Worm (Caenorhabditis elegans) whole organism, L3 larva: ENCODE results near the gene ooc-5.

ENCODE experiments used
- ZK546.5 ChIP-seq: sonication (generic microtip); optimal IDR thresholded peaks from 2 replicates; lab custom pipeline; 2017; ENCODE audit warnings: missing biosample characterization, missing genetic modification characterization
- aly-2 ChIP-seq: fragments of 150-350 bp; optimal IDR thresholded peaks from 2 replicates; lab custom pipeline; 2014; ENCODE audit warnings: missing biosample characterization, missing genetic modification characterization
- ceh-16 ChIP-seq: sonication (generic microtip); optimal IDR thresholded peaks from 2 replicates; lab custom pipeline; 2017; ENCODE audit warnings: missing biosample characterization, missing genetic modification characterization
- ceh-82 ChIP-seq: fragments of 150-350 bp; optimal IDR thresholded peaks from 2 replicates; lab custom pipeline; 2014; ENCODE audit warnings: missing biosample characterization, missing genetic modification characterization
- ceh-9 ChIP-seq: sonication (generic microtip); optimal IDR thresholded peaks from 2 replicates; lab custom pipeline; 2018; ENCODE audit warnings: missing biosample characterization, missing genetic modification characterization
- daf-12 ChIP-seq: fragments of 150-350 bp; optimal IDR thresholded peaks from 2 replicates; lab custom pipeline; 2014; ENCODE audit warnings: missing biosample characterization, missing genetic modification reagents, missing genetic modification characterization
- egl-27 ChIP-seq: sonication (generic microtip); optimal IDR thresholded peaks from 4 replicates; lab custom pipeline; 2017; ENCODE audit warnings: missing biosample characterization, missing genetic modification reagents, missing genetic modification characterization
- elt-1 ChIP-seq: fragments of 150-350 bp; optimal IDR thresholded peaks from 2 replicates; lab custom pipeline; 2014; ENCODE audit warnings: missing biosample characterization, missing genetic modification characterization
- elt-2 ChIP-seq: sonication (generic microtip); optimal IDR thresholded peaks from 2 replicates; lab custom pipeline; 2016; ENCODE audit warnings: missing genetic modification reagents, mild to moderate bottlenecking, missing genetic modification characterization, missing compliant biosample characterization
- eor-1 ChIP-seq, 2 experiments: fragments of 150-350 bp; optimal IDR thresholded peaks; 2 replicates each; lab custom pipeline; 2014 to 2018; ENCODE audit warnings: missing biosample characterization in 2 of 2, missing genetic modification characterization in 2 of 2
- fkh-10 ChIP-seq: sonication (generic microtip); optimal IDR thresholded peaks from 2 replicates; lab custom pipeline; 2017; ENCODE audit warnings: missing biosample characterization, missing genetic modification reagents, missing genetic modification characterization
- fkh-2 ChIP-seq: fragments of 150-350 bp; optimal IDR thresholded peaks from 2 replicates; lab custom pipeline; 2014; ENCODE audit warnings: missing biosample characterization, missing genetic modification reagents, missing genetic modification characterization
- fos-1 ChIP-seq: fragments of 150-350 bp; optimal IDR thresholded peaks from 2 replicates; lab custom pipeline; 2014; ENCODE audit warnings: missing biosample characterization, missing genetic modification characterization
- hmg-11 ChIP-seq: sonication (generic microtip); optimal IDR thresholded peaks from 2 replicates; lab custom pipeline; 2016; ENCODE audit warnings: missing genetic modification characterization, missing compliant biosample characterization
- lin-15B ChIP-seq: fragments of 150-350 bp; optimal IDR thresholded peaks from 2 replicates; lab custom pipeline; 2014; ENCODE audit warnings: missing biosample characterization, missing genetic modification characterization
- lin-39 ChIP-seq: fragments of 150-350 bp; optimal IDR thresholded peaks from 2 replicates; lab custom pipeline; 2018; ENCODE audit warnings: missing biosample characterization, missing genetic modification reagents, missing genetic modification characterization
- lsy-12 ChIP-seq: sonication (generic microtip); optimal IDR thresholded peaks from 2 replicates; lab custom pipeline; 2016; ENCODE audit warnings: mild to moderate bottlenecking, missing genetic modification characterization, missing compliant biosample characterization
- mdl-1 ChIP-seq: fragments of 150-350 bp; optimal IDR thresholded peaks from 2 replicates; lab custom pipeline; 2014; ENCODE audit warnings: missing biosample characterization, missing genetic modification characterization
- mml-1 ChIP-seq: fragments of 150-350 bp; sonication (generic microtip); optimal IDR thresholded peaks from 3 replicates; lab custom pipeline; 2014; ENCODE audit warnings: missing biosample characterization, missing genetic modification characterization
- nfya-1 ChIP-seq: sonication (generic microtip); optimal IDR thresholded peaks from 2 replicates; lab custom pipeline; 2017; ENCODE audit warnings: missing genetic modification characterization, mild to moderate bottlenecking, missing compliant biosample characterization, antibody characterized with exemption, moderate library complexity; ENCODE audit not compliant: insufficient read depth
- nhr-11 ChIP-seq: fragments of 150-350 bp; optimal IDR thresholded peaks from 2 replicates; lab custom pipeline; 2014; ENCODE audit warnings: missing biosample characterization, missing genetic modification characterization
- nhr-12 ChIP-seq: fragments of 150-350 bp; optimal IDR thresholded peaks from 2 replicates; lab custom pipeline; 2014; ENCODE audit warnings: missing biosample characterization, missing genetic modification characterization
- nhr-23 ChIP-seq: fragments of 150-350 bp; optimal IDR thresholded peaks from 2 replicates; lab custom pipeline; 2014; ENCODE audit warnings: missing biosample characterization, missing genetic modification reagents, missing genetic modification characterization
- nhr-237 ChIP-seq: fragments of 150-350 bp; optimal IDR thresholded peaks from 2 replicates; lab custom pipeline; 2014; ENCODE audit warnings: missing biosample characterization, missing genetic modification characterization
- nhr-28 ChIP-seq: fragments of 150-350 bp; optimal IDR thresholded peaks from 2 replicates; lab custom pipeline; 2014; ENCODE audit warnings: missing biosample characterization, missing genetic modification characterization
- nhr-67 ChIP-seq: fragments of 150-350 bp; optimal IDR thresholded peaks from 2 replicates; lab custom pipeline; 2014; ENCODE audit warnings: missing biosample characterization, missing genetic modification characterization
- nhr-76 ChIP-seq: fragments of 150-350 bp; sonication (generic microtip); optimal IDR thresholded peaks from 5 replicates; lab custom pipeline; 2014; ENCODE audit warnings: missing biosample characterization, missing genetic modification characterization
- pha-4 ChIP-seq: fragments of 150-350 bp; optimal IDR thresholded peaks from 2 replicates; lab custom pipeline; 2014; ENCODE audit warnings: missing biosample characterization, missing genetic modification reagents, missing genetic modification characterization
- pqm-1 ChIP-seq: fragments of 150-350 bp; optimal IDR thresholded peaks from 2 replicates; lab custom pipeline; 2017; ENCODE audit warnings: missing biosample characterization, missing genetic modification characterization, inconsistent platforms
- sea-2 ChIP-seq: fragments of 150-350 bp; sonication (generic microtip); optimal IDR thresholded peaks from 4 replicates; lab custom pipeline; 2014; ENCODE audit warnings: missing biosample characterization, missing genetic modification reagents, missing genetic modification characterization
- skn-1 ChIP-seq: fragments of 150-350 bp; optimal IDR thresholded peaks from 2 replicates; lab custom pipeline; 2014; ENCODE audit warnings: missing biosample characterization, missing genetic modification characterization
- tbx-2 ChIP-seq: sonication (generic microtip); optimal IDR thresholded peaks from 2 replicates; lab custom pipeline; 2016; ENCODE audit warnings: mild to moderate bottlenecking, missing genetic modification characterization, missing compliant biosample characterization
- unc-39 ChIP-seq: sonication (generic microtip); optimal IDR thresholded peaks from 4 replicates; lab custom pipeline; 2017; ENCODE audit warnings: missing biosample characterization, missing genetic modification characterization
- unc-62 ChIP-seq: fragments of 150-350 bp; sonication (generic microtip); optimal IDR thresholded peaks from 4 replicates; lab custom pipeline; 2014; ENCODE audit warnings: missing biosample characterization, missing genetic modification reagents, missing genetic modification characterization
- ztf-11 ChIP-seq: fragments of 150-350 bp; optimal IDR thresholded peaks from 2 replicates; lab custom pipeline; 2014; ENCODE audit warnings: missing biosample characterization, missing genetic modification characterization

The ooc-5 gene

DNA sequence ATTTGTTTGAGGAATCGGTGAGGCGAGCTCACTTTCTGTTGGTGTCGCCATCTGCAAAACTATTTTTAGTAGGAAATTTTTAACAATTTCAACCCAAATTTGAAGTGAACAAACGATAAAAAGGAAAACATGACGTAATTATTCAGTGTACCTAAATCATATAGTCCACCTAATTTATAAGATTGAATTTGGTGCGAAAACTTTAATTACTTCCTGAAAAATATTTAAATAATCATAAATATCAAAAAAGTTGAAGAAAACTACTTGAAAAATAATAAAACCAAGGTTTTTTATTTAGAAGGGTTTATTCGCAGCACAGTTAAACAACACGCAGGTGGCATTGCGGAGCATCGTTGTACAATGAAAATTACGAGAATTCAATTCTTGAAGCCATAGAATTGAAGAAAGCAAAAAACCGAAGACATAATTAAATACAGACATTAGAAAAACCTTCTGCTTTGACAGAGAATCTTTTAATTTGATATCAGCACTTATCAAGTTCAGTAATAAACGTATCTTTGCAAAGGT lies 19.4 kb upstream of the ooc-5 start, which contains the start of gene tomm-40:
Gene tomm-40, minus strand, starts transcription at position 51 of the 528 bp plus-strand sequence.
- TF ChIP-seq ZK546.5 (tag; lab: Kevin White, UChicago) (no peak), mml-1 (tag; lab: Kevin White, UChicago) (no peak), ceh-82 (tag; lab: Kevin White, UChicago) (no peak), pha-4 (tag; lab: Kevin White, UChicago) (peak; percentile 4), lsy-12 (tag; lab: Kevin White, UChicago) (no peak), ceh-9 (tag; lab: Kevin White, UChicago) (no peak), tbx-2 (tag; lab: Kevin White, UChicago) (no peak), nhr-237 (tag; lab: Kevin White, UChicago) (no peak), nhr-76 (tag; lab: Kevin White, UChicago) (no peak), nhr-67 (tag; lab: Kevin White, UChicago) (no peak), pqm-1 (tag; lab: Kevin White, UChicago) (no peak), hmg-11 (tag; lab: Kevin White, UChicago) (peak; percentile 27), ceh-16 (tag; lab: Kevin White, UChicago) (no peak)

ce11 chrII:8982683-8983082 lies 10.3 kb upstream of the ooc-5 start, which contains the start of gene C18E9.7:
C18E9.7 (minus strand) TSS chrII:8982783.
- TF ChIP-seq pqm-1 (tag; lab: Kevin White, UChicago) (no peak), nhr-237 (tag; lab: Kevin White, UChicago) (no peak), aly-2 (tag; lab: Kevin White, UChicago) (no peak), mdl-1 (no peak), daf-12 (tag; lab: Kevin White, UChicago) (no peak), ztf-11 (tag; lab: Kevin White, UChicago) (no peak), unc-62 (GFP tag; lab: Kevin White, UChicago) (no peak), skn-1 (tag; lab: Kevin White, UChicago) (no peak), hmg-11 (tag; lab: Kevin White, UChicago) (no peak), nfya-1 (tag; lab: Kevin White, UChicago) (no peak), sea-2 (GFP tag; lab: Kevin White, UChicago) (no peak), fkh-10 (GFP tag; lab: Kevin White, UChicago) (no peak), nhr-11 (tag; lab: Kevin White, UChicago) (no peak), ceh-16 (tag; lab: Kevin White, UChicago) (no peak), nhr-23 (no peak), nhr-12 (tag; lab: Kevin White, UChicago) (no peak)

DNA sequence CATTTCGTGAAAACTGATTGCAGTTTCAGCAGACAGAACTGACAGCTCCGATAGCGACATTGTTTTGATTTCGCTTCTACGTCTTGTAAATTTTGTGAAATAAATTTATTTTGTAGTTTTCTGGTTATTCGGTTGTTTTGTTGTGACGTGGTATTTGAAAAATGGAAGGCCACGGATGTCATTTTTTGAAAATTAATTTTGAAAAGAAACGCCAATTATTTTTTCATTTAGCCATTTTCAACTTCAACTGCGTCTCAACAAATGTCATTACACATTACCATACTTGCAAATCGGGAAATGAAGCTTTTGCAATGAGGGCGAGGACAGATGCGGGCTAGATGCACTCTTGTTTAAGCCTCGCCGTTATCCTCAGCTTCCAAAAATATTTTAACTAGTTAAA lies 5.0 kb upstream of the ooc-5 start, which contains the start of gene C18E9.8:
Gene C18E9.8, minus strand, starts transcription at position 101 of the 400 bp plus-strand sequence.
- no peak for TF ChIP-seq nhr-67 (tag; lab: Kevin White, UChicago)
- TF ChIP-seq unc-39 (tag; lab: Kevin White, UChicago), result no peak
- no peak for TF ChIP-seq tbx-2 (tag; lab: Kevin White, UChicago)
- TF ChIP-seq elt-2 (tag; lab: Kevin White, UChicago), result peak; percentile 36
- TF ChIP-seq elt-1 (tag; lab: Kevin White, UChicago), result no peak
- no peak for TF ChIP-seq egl-27

DNA sequence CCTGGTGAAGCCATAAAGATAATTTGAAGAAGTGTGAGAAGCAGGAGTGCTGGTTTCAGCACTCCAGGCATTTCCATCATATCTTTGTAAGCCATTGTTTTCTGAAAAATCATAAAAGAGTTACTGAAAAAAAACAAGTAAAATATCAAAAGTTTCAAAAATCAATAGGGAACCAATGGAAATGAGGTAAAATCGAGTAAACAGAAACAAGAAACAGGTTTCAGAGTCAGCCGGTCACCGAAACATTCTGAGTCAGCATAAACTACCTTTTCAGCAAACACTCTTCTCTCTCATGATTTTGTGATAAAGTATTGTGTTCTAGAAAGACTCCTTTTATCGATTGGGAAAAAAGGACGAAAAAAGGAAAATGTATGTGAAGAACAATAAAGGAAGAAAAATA lies 3.5 kb upstream of the ooc-5 start, which contains the start of gene C18E9.9:
Gene C18E9.9, minus strand, starts transcription at position 101 of the 400 bp plus-strand sequence.
- no peak for TF ChIP-seq lin-39 (tag; lab: Kevin White, UChicago)
- TF ChIP-seq unc-62 (GFP tag; lab: Kevin White, UChicago), result no peak
- no peak for TF ChIP-seq daf-12 (tag; lab: Kevin White, UChicago)
- TF ChIP-seq ztf-11 (tag; lab: Kevin White, UChicago), result no peak
- peak; percentile 12 for TF ChIP-seq elt-2 (tag; lab: Kevin White, UChicago)
- TF ChIP-seq fos-1 (tag; lab: Kevin White, UChicago), result no peak
- TF ChIP-seq pqm-1 (tag; lab: Kevin White, UChicago), result peak; percentile 21
- TF ChIP-seq ceh-9 (tag; lab: Kevin White, UChicago), result no peak
- no peak for TF ChIP-seq mdl-1
- no peak for TF ChIP-seq fkh-2 (tag; lab: Kevin White, UChicago)
- no peak for TF ChIP-seq skn-1 (tag; lab: Kevin White, UChicago)
- TF ChIP-seq eor-1 (tag; optimal IDR thresholded peaks at IDR 0.05; lab: Kevin White, UChicago), result no peak
- no peak for TF ChIP-seq lin-15B (tag; lab: Kevin White, UChicago)
- no peak for TF ChIP-seq sea-2 (GFP tag; lab: Kevin White, UChicago)
- no peak for TF ChIP-seq fkh-10 (GFP tag; lab: Kevin White, UChicago)
- TF ChIP-seq nhr-28, result no peak
- no peak for TF ChIP-seq ceh-82 (tag; lab: Kevin White, UChicago)
- no peak for TF ChIP-seq unc-39 (tag; lab: Kevin White, UChicago)
- TF ChIP-seq pha-4 (tag; lab: Kevin White, UChicago), result peak; percentile 20
